Worm (Caenorhabditis elegans) whole organism, L4 larva: ENCODE data around the gene ttll-4.

Source experiments
- ceh-28 ChIP-seq: fragments of 150-350 bp; optimal IDR thresholded peaks from 2 replicates; lab custom pipeline; 2014; ENCODE audit warnings: missing biosample characterization, missing genetic modification reagents, missing genetic modification characterization
- lin-38 ChIP-seq: fragments of 200-800 bp; sonication (Bioruptor generic); IDR thresholded peaks from 2 replicates; pipeline ENCODE4 v1.3.6; 2022; ENCODE audit warnings: missing genetic modification reagents, missing genetic modification characterization, missing compliant biosample characterization
- lir-3 ChIP-seq: sonication (generic microtip); optimal IDR thresholded peaks from 2 replicates; lab custom pipeline; 2016; ENCODE audit warnings: mild to moderate bottlenecking, missing genetic modification characterization, missing compliant biosample characterization
- mxl-3 ChIP-seq: fragments of 200-800 bp; sonication (Bioruptor generic); optimal IDR thresholded peaks from 2 replicates; lab custom pipeline; 2018; ENCODE audit warnings: mild to moderate bottlenecking, missing genetic modification characterization, missing compliant biosample characterization
- nhr-6 ChIP-seq: fragments of 150-350 bp; optimal IDR thresholded peaks from 2 replicates; lab custom pipeline; 2014; ENCODE audit warnings: missing biosample characterization, missing genetic modification characterization
- pha-4 ChIP-seq, 2 experiments: fragments of 150-350 bp in 1 of 2; fragments of 200-800 bp in 1 of 2; sonication (Bioruptor generic) in 1 of 2; IDR thresholded peaks in 1 of 2; optimal IDR thresholded peaks in 1 of 2; 2 replicates each; pipeline versions ENCODE4 v1.3.6 to Lab custom; 2014 to 2022; ENCODE audit warnings: missing genetic modification characterization in 2 of 2, missing genetic modification reagents in 2 of 2, missing biosample characterization in 1 of 2, missing compliant biosample characterization in 1 of 2

DNA sequence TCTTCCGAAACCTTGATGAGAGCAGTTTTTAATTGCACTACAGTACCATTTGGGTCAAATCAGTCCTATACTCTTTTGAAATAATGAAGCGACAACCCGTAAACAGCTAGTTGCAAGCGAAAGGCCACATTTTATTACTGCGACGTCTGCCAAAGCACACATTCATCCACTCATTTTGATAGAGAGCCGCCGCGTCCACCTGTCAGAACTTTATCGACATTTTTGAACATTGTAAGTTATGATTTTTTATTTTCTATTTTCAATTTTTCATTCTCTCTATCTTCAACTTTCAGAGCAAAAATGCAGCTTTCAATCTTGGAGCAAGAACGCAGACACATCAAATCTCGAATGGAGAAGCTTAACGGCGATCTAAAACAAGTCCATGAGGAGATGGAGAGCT is 16.7 kb downstream of the ttll-4 start, which contains the start of gene K08E5.6:
- TF ChIP-seq nhr-6 (tag; lab: Kevin White, UChicago) (no peak), lin-38 (GFP tag; lab: Robert Waterston, UW) (no peak), pha-4 (GFP tag; IDR thresholded peaks at IDR 0.05; lab: Robert Waterston, UW) (no peak), pha-4 (tag; optimal IDR thresholded peaks at IDR 0.05; lab: Kevin White, UChicago) (no peak), mxl-3 (GFP tag; lab: Kevin White, UChicago) (no peak), ceh-28 (tag; lab: Kevin White, UChicago) (no peak), lir-3 (tag; lab: Kevin White, UChicago) (no peak)
